Fruit fly (Drosophila melanogaster): ENCODE results near the gene Rad9.

DNA sequence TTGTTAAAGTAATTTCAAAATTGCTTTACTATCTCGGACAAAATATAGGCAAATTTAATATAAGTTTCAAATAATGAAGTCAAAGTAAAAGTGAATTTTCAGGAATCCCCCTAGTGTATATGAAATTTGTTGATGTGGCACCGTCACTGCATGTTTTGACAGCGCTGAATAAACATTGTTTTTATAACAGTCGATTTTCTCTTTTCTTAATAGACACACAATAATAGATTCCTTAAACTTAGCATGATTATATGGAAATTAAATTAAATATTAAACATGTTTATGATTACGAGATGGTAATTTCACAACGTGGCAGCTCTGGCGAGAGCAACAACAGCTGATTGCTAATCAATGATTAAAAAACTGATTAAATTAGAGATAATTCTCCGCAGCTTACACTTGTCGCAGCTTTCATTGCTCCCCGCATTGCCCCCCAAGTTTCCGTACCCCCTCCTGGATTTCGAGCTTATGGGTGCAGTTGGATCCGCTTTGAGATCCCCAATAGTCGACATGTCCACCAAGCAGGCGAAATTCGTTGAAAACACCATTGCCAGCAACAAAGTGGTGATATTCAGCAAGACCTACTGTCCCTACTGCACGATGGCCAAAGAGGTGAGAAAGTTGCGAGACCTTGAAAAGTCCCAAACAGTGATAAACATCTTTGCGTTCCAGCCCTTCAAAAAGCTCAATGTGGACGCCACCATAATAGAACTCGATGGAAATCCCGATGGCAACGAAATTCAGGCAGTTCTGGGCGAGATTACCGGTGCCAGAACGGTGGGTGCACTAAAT, 3.1 kb downstream of the Rad9 start, which contains the start of gene Grx1:
- TF ChIP-seq Rel (GFP tag; optimal IDR thresholded peaks at IDR 0.05) (no peak), Rel (tag; optimal IDR thresholded peaks at IDR 0.05) (peak; percentile 91), Jra (GFP tag; optimal IDR thresholded peaks at IDR 0.05) (peak; percentile 63), Sp1 (GFP tag; optimal IDR thresholded peaks at IDR 0.05) (peak; percentile 43), Hr78 (GFP tag; optimal IDR thresholded peaks at IDR 0.05) (no peak), usp (GFP tag; optimal IDR thresholded peaks at IDR 0.05) (no peak), psq (GFP tag; optimal IDR thresholded peaks at IDR 0.05) (peak; percentile 27), pan (optimal IDR thresholded peaks at IDR 0.05) (no peak), fru (GFP tag; optimal IDR thresholded peaks at IDR 0.05) (peak; percentile 49), Abd-B (GFP tag; optimal IDR thresholded peaks at IDR 0.05) (no peak), Hnf4 (GFP tag; optimal IDR thresholded peaks at IDR 0.05) (peak; percentile 66), Hr83 (GFP tag; optimal IDR thresholded peaks at IDR 0.05; ENCODE audit: poor library complexity, severe bottlenecking) (no peak), OdsH (GFP tag; optimal IDR thresholded peaks at IDR 0.05) (peak; percentile 55)
